Fruit fly (Drosophila melanogaster) whole organism: ENCODE measurements around the gene bun.

Experiments used
- CG8478 ChIP-seq: fragments of >200 bp; optimal IDR thresholded peaks from 2 replicates; lab custom pipeline; 2018; ENCODE audit warnings: inconsistent platforms
- Dll ChIP-seq: fragments of >200 bp; optimal IDR thresholded peaks from 2 replicates; lab custom pipeline; 2017
- EcR ChIP-seq, 2 experiments: fragments of >200 bp; optimal IDR thresholded peaks; 2 replicates each; lab custom pipeline; 2017; ENCODE audit warnings: missing biosample characterization in 2 of 2, missing genetic modification characterization in 2 of 2, missing genetic modification reagents in 2 of 2
- pan ChIP-seq: fragments of >200 bp; optimal IDR thresholded peaks from 2 replicates; lab custom pipeline; 2017
- psq ChIP-seq: fragments of >200 bp; optimal IDR thresholded peaks from 2 replicates; lab custom pipeline; 2017
- usp ChIP-seq: fragments of >200 bp; optimal IDR thresholded peaks from 2 replicates; lab custom pipeline; 2017; ENCODE audit warnings: missing biosample characterization, missing genetic modification characterization, mixed read lengths

- TF ChIP-seq usp (GFP tag; lab: Kevin White, UChicago) (no peak), Dll (no peak), psq (lab: Kevin White, UChicago) (no peak), CG8478 (lab: Kevin White, UChicago) (no peak), EcR (GFP tag; optimal IDR thresholded peaks at IDR 0.05; lab: Kevin White, UChicago) (no peak), pan (lab: Kevin White, UChicago) (no peak)
Measured at dm6 chr2L:12513866-12514361, 32.5 kb downstream of the bun start.
